Worm (Caenorhabditis elegans): ENCODE measurements around the gene madf-9.

- TF ChIP-seq flt-1 (GFP tag; IDR thresholded peaks at IDR 0.05) = no peak
- no peak for TF ChIP-seq ama-1 (optimal IDR thresholded peaks at IDR 0.05)
- TF ChIP-seq tra-4 (tag; optimal IDR thresholded peaks at IDR 0.05) = no peak
- no peak for TF ChIP-seq scrt-1 (GFP tag; IDR thresholded peaks at IDR 0.05)
- TF ChIP-seq ets-7 (tag; optimal IDR thresholded peaks at IDR 0.05) = no peak
- no peak for TF ChIP-seq hmbx-1 (tag; optimal IDR thresholded peaks at IDR 0.05)
- no peak for TF ChIP-seq tbx-37 (GFP tag; conservative IDR thresholded peaks at IDR 0.05)
- no peak for TF ChIP-seq ceh-13 (GFP tag; optimal IDR thresholded peaks at IDR 0.05)
- no peak for TF ChIP-seq B0310.2 (tag; optimal IDR thresholded peaks at IDR 0.05)
- TF ChIP-seq aly-1 (tag; optimal IDR thresholded peaks at IDR 0.05) = no peak
- TF ChIP-seq hnd-1 (tag; optimal IDR thresholded peaks at IDR 0.05) = no peak
- TF ChIP-seq tbx-11 (GFP tag; IDR thresholded peaks at IDR 0.05) = no peak
Observed at ce11 chrIV:3604104-3604503, 32.8 kb upstream of the madf-9 start.

All from whole organism, early embryonic.